Worm (Caenorhabditis elegans): ENCODE results near the gene C45G9.12.
"Not testable (repeated sequence)": the region's sequence is repeated elsewhere in the genome, so short reads cannot be mapped to it uniquely, and the experiment has no call there.

Gene C45G9.12

DNA sequence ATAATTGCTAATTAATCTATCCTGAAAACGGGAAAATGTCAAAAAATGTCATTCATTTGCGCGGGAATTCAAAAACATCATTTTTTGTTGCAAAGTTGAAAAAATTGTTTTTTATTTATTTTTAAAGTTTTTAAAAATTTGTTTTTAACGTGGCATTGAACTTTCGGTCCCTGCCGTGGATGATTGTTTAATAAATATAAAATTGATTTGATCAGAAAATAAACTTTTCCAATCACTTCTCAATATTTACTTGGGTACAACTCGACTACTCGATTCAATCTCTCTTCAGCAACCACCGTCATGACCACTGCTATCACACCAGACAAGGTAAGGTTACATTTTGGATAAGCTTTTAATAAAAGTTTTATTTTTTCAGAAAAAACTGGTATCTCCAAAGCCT, 9.0 kb downstream of the C45G9.12 start, which contains the start of gene C45G9.4:
TSS of gene C45G9.4 (plus strand) at position 301 of the 400 bp plus-strand sequence.
- not testable (repeated sequence) for TF ChIP-seq lsy-2, M03D4.4, cnd-1 (tag; optimal IDR thresholded peaks at IDR 0.05)

- TF ChIP-seq hlh-1 (tag; optimal IDR thresholded peaks at IDR 0.05) (no peak), ceh-39 (tag; optimal IDR thresholded peaks at IDR 0.05) (no peak), nhr-76 (tag; optimal IDR thresholded peaks at IDR 0.05) (no peak), ceh-83 (GFP tag; optimal IDR thresholded peaks at IDR 0.05) (no peak), unc-62 (GFP tag; optimal IDR thresholded peaks at IDR 0.05) (no peak), nhr-237 (tag; optimal IDR thresholded peaks at IDR 0.05) (no peak)
Observed at ce11 chrIII:5061798-5062197, 9.6 kb downstream of the C45G9.12 start, which contains the start of gene C45G9.10. C45G9.10 (minus strand) TSS chrIII:5061898.

DNA sequence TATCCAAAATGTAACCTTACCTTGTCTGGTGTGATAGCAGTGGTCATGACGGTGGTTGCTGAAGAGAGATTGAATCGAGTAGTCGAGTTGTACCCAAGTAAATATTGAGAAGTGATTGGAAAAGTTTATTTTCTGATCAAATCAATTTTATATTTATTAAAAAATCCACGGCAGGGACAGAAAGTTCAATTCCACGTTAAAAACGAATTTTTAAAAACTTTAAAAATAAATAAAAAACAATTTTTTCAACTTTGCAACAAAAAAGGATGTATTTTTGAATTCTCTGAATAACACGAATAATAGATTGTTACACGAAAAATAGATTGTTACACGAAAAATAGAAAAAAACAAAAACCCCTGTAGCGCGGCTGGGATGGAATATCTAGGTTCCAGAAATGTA, 15.7 kb downstream of the C45G9.12 start, which contains the start of gene C45G9.9:
TSS of gene C45G9.9 (minus strand) at position 101 of the 400 bp plus-strand sequence.
- not testable (repeated sequence) for TF ChIP-seq drap-1 (GFP tag; optimal IDR thresholded peaks at IDR 0.05); bed-3 (GFP tag; optimal IDR thresholded peaks at IDR 0.05); nhr-2 (tag; optimal IDR thresholded peaks at IDR 0.05)

- no peak for TF ChIP-seq elt-3 (tag; optimal IDR thresholded peaks at IDR 0.05)
- no peak for TF ChIP-seq nhr-12 (tag; optimal IDR thresholded peaks at IDR 0.05)
- no peak for TF ChIP-seq lsy-2 (tag; optimal IDR thresholded peaks at IDR 0.05)
- no peak for TF ChIP-seq zip-8 (tag; optimal IDR thresholded peaks at IDR 0.05)
- TF ChIP-seq ceh-43 (GFP tag; optimal IDR thresholded peaks at IDR 0.05), result no peak
- TF ChIP-seq drap-1 (GFP tag; optimal IDR thresholded peaks at IDR 0.05), result no peak
- TF ChIP-seq ces-1 (GFP tag; optimal IDR thresholded peaks at IDR 0.05), result no peak
- TF ChIP-seq sptf-1 (tag; optimal IDR thresholded peaks at IDR 0.05), result no peak
- no peak for TF ChIP-seq M03D4.4 (tag; optimal IDR thresholded peaks at IDR 0.05)
- no peak for TF ChIP-seq ceh-83 (GFP tag; optimal IDR thresholded peaks at IDR 0.05)
- no peak for TF ChIP-seq ham-2 (GFP tag; optimal IDR thresholded peaks at IDR 0.05)
- TF ChIP-seq blmp-1 (tag; optimal IDR thresholded peaks at IDR 0.05), result no peak
- no peak for TF ChIP-seq bed-3 (GFP tag; optimal IDR thresholded peaks at IDR 0.05)
- TF ChIP-seq nhr-237 (tag; optimal IDR thresholded peaks at IDR 0.05), result no peak
- TF ChIP-seq lin-13 (tag; optimal IDR thresholded peaks at IDR 0.05), result no peak
- TF ChIP-seq elt-1 (tag; optimal IDR thresholded peaks at IDR 0.05; ENCODE audit: borderline replicate concordance, insufficient read depth), result no peak
- no peak for TF ChIP-seq nhr-76 (tag; optimal IDR thresholded peaks at IDR 0.05)
Observed at ce11 chrIII:5053541-5053940, 17.9 kb downstream of the C45G9.12 start, which contains the start of gene C45G9.8. C45G9.8 (minus strand) TSS chrIII:5053641.

- TF ChIP-seq ceh-43 (GFP tag; optimal IDR thresholded peaks at IDR 0.05) (no peak), nhr-237 (tag; optimal IDR thresholded peaks at IDR 0.05) (no peak), bed-3 (GFP tag; optimal IDR thresholded peaks at IDR 0.05) (no peak), blmp-1 (tag; optimal IDR thresholded peaks at IDR 0.05) (no peak), ces-1 (GFP tag; optimal IDR thresholded peaks at IDR 0.05) (no peak), unc-62 (GFP tag; optimal IDR thresholded peaks at IDR 0.05) (no peak), M03D4.4 (tag; optimal IDR thresholded peaks at IDR 0.05) (no peak), unc-120 (tag; optimal IDR thresholded peaks at IDR 0.05; ENCODE audit: poor library complexity, severe bottlenecking) (no peak), flh-1 (GFP tag; optimal IDR thresholded peaks at IDR 0.05) (no peak), ceh-39 (tag; optimal IDR thresholded peaks at IDR 0.05) (no peak), elt-3 (tag; optimal IDR thresholded peaks at IDR 0.05) (no peak), ztf-11 (tag; optimal IDR thresholded peaks at IDR 0.05) (no peak), snpc-4 (tag; optimal IDR thresholded peaks at IDR 0.05) (no peak), drap-1 (GFP tag; optimal IDR thresholded peaks at IDR 0.05) (no peak), sptf-1 (tag; optimal IDR thresholded peaks at IDR 0.05) (no peak), lsy-2 (tag; optimal IDR thresholded peaks at IDR 0.05) (no peak), zip-8 (tag; optimal IDR thresholded peaks at IDR 0.05) (no peak), nhr-28 (tag; optimal IDR thresholded peaks at IDR 0.05) (no peak), cnd-1 (tag; optimal IDR thresholded peaks at IDR 0.05) (no peak)
Observed at ce11 chrIII:5051949-5052348, 19.5 kb downstream of the C45G9.12 start, which contains the start of gene C45G9.15. C45G9.15 (minus strand) TSS chrIII:5052049.

ce11 chrIII:5047740-5048139, 23.7 kb downstream of the C45G9.12 start, which contains the start of gene C45G9.5:
C45G9.5 (plus strand) TSS chrIII:5048117.
- TF ChIP-seq ceh-83 (GFP tag; optimal IDR thresholded peaks at IDR 0.05), result no peak

All from whole organism, mixed stage, embryonic.